Fruit fly (Drosophila melanogaster): ENCODE results near the gene Spc105R.

Spc105R gene

DNA sequence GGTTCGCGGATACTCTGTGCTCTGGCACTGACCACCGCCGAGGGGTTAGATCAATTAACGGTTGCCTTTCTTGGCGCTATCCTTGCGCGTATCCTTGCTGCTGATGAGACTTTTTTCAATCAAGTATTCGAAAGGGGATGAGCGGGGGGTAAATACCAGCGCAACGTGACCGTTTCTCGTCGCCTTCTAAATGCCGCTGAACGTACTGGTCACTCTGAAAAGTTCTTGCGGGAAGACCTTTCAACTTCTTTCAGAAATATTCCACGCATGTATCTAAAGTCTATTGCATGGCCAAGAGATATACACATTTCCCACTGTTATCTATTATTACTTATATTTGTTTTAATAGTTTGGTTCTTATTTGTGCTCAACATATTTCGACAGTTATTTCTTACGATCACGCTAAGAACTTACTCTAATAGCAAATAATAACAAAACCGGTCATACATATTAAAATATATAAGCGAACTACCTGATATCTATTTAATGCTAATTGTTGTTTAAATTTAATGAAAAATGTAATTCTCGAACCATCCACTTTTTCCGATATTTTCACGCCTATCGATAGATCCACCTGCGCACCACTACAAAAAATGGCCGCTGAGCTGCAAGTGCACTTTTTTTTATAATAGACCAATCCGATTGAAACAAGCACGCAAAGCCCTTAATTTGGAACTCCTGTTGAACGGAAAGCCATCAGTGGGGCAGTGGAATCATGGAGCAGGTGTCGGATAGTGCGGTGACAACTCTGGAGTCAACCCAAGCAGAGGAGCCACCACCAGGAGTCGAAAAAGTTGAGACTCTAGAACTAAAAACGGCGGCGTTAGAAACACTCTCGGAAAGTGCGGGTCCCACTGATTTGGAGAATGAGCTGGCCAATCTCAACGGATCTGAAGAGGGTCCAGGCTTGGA lies 9.1 kb downstream of the Spc105R start, which contains the start of the genes CG3634 and HIPP1:
TSS of gene CG3634 (minus strand) at position 185 of the 912 bp plus-strand sequence.
TSS of gene HIPP1 (plus strand) at position 582 of the 912 bp plus-strand sequence.
- TF ChIP-seq insv (optimal IDR thresholded peaks at IDR 0.05) (no peak), Myc (optimal IDR thresholded peaks at IDR 0.05) (no peak), h (optimal IDR thresholded peaks at IDR 0.05) (no peak), ttk (optimal IDR thresholded peaks at IDR 0.05) (no peak), Sin3A (optimal IDR thresholded peaks at IDR 0.05) (no peak), psq (optimal IDR thresholded peaks at IDR 0.05) (no peak)

dm6 chr3L:20815666-20816375 lies 15.6 kb downstream of the Spc105R start, which contains the start of the genes CG3618 and Pka-R1:
Gene CG3618 (minus strand): TSS chr3L:20816075.
Gene Pka-R1 (plus strand): TSS chr3L:20816118.
- TF ChIP-seq ttk (optimal IDR thresholded peaks at IDR 0.05) (no peak), Myc (optimal IDR thresholded peaks at IDR 0.05) (no peak), h (optimal IDR thresholded peaks at IDR 0.05) (no peak), psq (optimal IDR thresholded peaks at IDR 0.05) (no peak), Sin3A (optimal IDR thresholded peaks at IDR 0.05) (no peak), insv (optimal IDR thresholded peaks at IDR 0.05) (no peak)

DNA sequence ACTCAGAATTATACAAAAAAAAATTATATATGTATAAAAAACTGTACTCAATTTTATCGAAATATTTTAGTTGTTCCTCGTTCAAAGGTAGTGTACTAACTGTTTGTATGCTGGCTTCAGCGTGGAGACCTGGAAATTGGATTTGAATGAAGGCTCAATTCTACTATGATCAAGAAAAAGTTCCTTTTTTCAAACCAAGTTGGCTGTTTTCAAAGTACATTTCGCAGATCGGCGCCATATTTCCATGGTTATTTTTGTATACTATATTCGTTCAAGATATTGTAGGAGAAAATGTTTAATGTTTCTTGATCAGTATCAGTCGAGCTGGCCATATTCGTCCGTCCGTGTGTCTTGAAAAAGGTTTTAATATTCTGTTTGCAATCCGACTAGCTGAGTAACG lies 17.7 kb downstream of the Spc105R start, which contains the start of gene Mst77F:
TSS of gene Mst77F (minus strand) at position 101 of the 400 bp plus-strand sequence.
- TF ChIP-seq psq (optimal IDR thresholded peaks at IDR 0.05) (no peak), Sin3A (optimal IDR thresholded peaks at IDR 0.05) (no peak), ttk (optimal IDR thresholded peaks at IDR 0.05) (no peak), h (optimal IDR thresholded peaks at IDR 0.05) (no peak), insv (optimal IDR thresholded peaks at IDR 0.05) (no peak), Myc (optimal IDR thresholded peaks at IDR 0.05) (no peak)

dm6 chr3L:20823206-20823803 lies 23.1 kb downstream of the Spc105R start:
- TF ChIP-seq Sin3A (optimal IDR thresholded peaks at IDR 0.05) (no peak), insv (optimal IDR thresholded peaks at IDR 0.05) (no peak), ttk (optimal IDR thresholded peaks at IDR 0.05) (no peak), h (optimal IDR thresholded peaks at IDR 0.05) (no peak), Myc (optimal IDR thresholded peaks at IDR 0.05) (no peak), psq (optimal IDR thresholded peaks at IDR 0.05) (no peak)

DNA sequence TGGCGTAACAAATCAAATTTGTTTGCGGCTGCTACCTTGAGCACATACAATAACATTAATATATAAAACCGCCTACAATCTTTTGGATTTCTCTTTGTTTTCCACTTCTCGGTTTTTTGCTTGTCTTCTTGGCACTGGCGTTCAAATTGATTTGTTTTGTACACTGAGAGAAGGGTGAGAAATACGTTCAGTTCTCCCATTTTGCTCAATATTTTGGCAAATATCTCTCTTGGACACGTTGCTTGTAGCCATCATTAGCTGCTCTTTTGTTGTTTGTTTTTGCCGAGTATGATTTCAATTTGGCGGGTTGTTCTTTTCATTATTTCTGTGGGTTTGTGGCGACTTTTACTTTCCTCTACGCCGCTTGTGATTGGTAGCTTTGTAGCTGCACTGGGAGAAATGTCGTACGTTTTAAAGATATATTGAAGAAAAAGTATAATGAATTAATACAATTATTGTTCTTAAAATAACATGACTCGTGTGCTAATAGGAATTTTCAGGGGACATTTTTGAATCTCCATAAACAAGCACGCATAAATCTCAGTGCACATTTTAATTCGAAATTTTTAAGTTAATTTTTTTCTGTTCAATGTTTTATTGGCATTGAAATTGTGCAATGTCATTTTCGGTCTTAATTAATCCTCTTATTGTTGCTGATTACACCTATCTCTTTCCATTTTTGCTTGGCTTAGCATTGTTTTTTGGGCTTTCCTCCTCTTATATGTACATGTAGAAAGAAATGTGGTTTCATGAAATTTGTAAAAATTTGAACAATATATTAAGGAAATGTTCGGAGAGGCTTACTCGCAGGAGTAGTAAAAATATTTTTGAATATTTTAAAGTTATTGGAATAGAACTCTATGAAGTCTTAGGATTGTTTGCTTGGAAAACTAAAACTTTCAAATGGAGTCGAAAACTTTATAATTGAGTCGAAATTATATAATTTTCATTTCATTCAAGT lies 27.0 kb downstream of the Spc105R start:
- TF ChIP-seq insv (optimal IDR thresholded peaks at IDR 0.05), result no peak
- no peak for TF ChIP-seq psq (optimal IDR thresholded peaks at IDR 0.05)
- TF ChIP-seq Sin3A (optimal IDR thresholded peaks at IDR 0.05), result no peak
- no peak for TF ChIP-seq h (optimal IDR thresholded peaks at IDR 0.05)
- no peak for TF ChIP-seq ttk (optimal IDR thresholded peaks at IDR 0.05)
- no peak for TF ChIP-seq Myc (optimal IDR thresholded peaks at IDR 0.05)

DNA sequence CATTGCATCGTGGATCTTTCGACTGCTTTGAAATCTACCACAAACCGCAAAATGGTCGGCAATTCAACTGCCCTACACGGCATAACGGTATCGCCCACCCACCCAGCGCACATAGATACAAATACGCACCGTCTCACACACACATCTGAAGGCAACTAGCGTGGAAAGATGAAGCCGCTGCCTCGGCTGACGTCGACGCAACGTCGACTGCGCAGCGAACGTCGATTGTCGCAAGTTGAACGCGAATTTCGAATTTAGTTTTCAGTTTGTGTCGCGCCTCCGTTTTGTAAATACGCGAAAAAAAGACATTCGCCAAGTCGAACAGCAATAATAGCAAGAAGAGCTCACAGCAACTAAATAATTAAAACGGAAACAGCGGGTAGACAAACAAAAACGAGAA lies 27.8 kb downstream of the Spc105R start:
- TF ChIP-seq Sin3A (optimal IDR thresholded peaks at IDR 0.05), result no peak
- TF ChIP-seq ttk (optimal IDR thresholded peaks at IDR 0.05), result no peak
- TF ChIP-seq insv (optimal IDR thresholded peaks at IDR 0.05), result no peak
- no peak for TF ChIP-seq Myc (optimal IDR thresholded peaks at IDR 0.05)
- TF ChIP-seq h (optimal IDR thresholded peaks at IDR 0.05), result no peak
- TF ChIP-seq psq (optimal IDR thresholded peaks at IDR 0.05), result no peak

DNA sequence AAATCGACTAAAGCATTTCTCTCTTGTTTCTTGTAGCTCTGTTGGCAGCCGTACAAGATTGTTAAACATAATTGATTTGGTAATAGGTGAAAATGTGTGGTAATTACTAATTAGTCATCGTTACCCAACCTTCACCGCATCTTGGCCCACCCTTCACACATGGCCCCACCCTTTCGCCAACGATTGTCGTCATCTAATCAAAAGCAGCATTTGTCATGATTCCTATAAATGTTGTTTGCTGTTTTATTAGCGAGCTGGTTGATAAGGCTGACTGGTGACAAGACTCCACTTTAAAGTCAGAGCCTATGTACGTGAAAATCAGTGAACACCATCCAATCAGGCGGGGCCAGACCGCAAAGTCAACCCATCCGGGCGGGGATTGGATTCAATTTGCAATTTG lies 30.2 kb downstream of the Spc105R start:
- TF ChIP-seq ttk (optimal IDR thresholded peaks at IDR 0.05), result no peak
- TF ChIP-seq Sin3A (optimal IDR thresholded peaks at IDR 0.05), result no peak
- no peak for TF ChIP-seq psq (optimal IDR thresholded peaks at IDR 0.05)
- no peak for TF ChIP-seq insv (optimal IDR thresholded peaks at IDR 0.05)
- no peak for TF ChIP-seq Myc (optimal IDR thresholded peaks at IDR 0.05)
- TF ChIP-seq h (optimal IDR thresholded peaks at IDR 0.05), result no peak

dm6 chr3L:20834150-20834549 lies 33.9 kb downstream of the Spc105R start:
- TF ChIP-seq Myc (optimal IDR thresholded peaks at IDR 0.05), result no peak
- TF ChIP-seq ttk (optimal IDR thresholded peaks at IDR 0.05), result no peak
- TF ChIP-seq h (optimal IDR thresholded peaks at IDR 0.05), result no peak
- no peak for TF ChIP-seq psq (optimal IDR thresholded peaks at IDR 0.05)
- TF ChIP-seq Sin3A (optimal IDR thresholded peaks at IDR 0.05), result no peak
- TF ChIP-seq insv (optimal IDR thresholded peaks at IDR 0.05), result no peak

dm6 chr3L:20835882-20836281 lies 35.7 kb downstream of the Spc105R start, which contains the start of gene CG3288:
Gene CG3288 (plus strand): TSS chr3L:20836182.
- TF ChIP-seq insv (optimal IDR thresholded peaks at IDR 0.05), result no peak
- no peak for TF ChIP-seq Myc (optimal IDR thresholded peaks at IDR 0.05)
- TF ChIP-seq h (optimal IDR thresholded peaks at IDR 0.05), result no peak
- TF ChIP-seq psq (optimal IDR thresholded peaks at IDR 0.05), result no peak
- no peak for TF ChIP-seq ttk (optimal IDR thresholded peaks at IDR 0.05)
- no peak for TF ChIP-seq Sin3A (optimal IDR thresholded peaks at IDR 0.05)

DNA sequence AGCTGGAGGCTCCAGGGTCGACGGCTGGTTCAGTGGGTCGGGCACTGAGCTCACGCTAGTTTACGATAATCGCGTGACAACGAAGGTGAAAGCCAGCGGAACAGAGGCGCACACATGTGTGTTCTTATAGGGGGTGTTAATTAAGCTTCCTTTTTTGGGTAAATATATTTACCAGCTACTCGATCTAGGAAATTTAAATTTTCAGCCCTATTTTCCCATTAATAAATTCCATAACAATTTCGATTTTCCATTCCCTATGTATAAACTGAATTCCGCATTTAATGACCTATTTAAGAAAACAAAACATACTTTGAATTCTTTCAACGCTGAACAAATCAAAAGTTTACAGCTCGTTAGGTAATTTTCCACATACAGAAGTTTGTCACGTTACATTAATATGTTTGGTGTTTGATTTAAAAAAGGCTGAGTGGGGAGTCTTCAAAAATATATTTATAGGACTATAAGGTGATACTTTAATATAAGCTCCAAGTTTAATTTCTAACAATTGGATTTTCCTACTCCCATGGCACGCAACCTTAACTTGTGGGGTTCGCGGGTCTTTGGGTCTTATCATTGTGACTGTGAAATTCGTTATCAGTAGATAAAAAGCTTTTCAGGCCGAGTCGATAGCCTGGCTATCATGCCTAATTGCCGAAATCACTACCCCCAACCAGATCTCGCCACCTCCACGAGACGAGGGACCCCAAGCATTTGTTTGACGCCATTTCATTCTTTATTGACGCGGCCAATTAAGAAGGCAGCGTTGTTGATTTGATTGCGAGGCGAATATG lies 37.0 kb downstream of the Spc105R start, which contains the start of gene CG13255:
TSS of gene CG13255 (plus strand) at position 449 of the 791 bp plus-strand sequence.
- no peak for TF ChIP-seq Myc (optimal IDR thresholded peaks at IDR 0.05)
- TF ChIP-seq h (optimal IDR thresholded peaks at IDR 0.05), result no peak
- no peak for TF ChIP-seq insv (optimal IDR thresholded peaks at IDR 0.05)
- no peak for TF ChIP-seq ttk (optimal IDR thresholded peaks at IDR 0.05)
- TF ChIP-seq psq (optimal IDR thresholded peaks at IDR 0.05), result no peak
- no peak for TF ChIP-seq Sin3A (optimal IDR thresholded peaks at IDR 0.05)
